Fruit fly (Drosophila melanogaster) whole organism, pupa: ENCODE results near the gene dnc.
A peak's percentile ranks its signal among the peaks of the same experiment; 100 is the strongest.

Source experiments
- CG10348 ChIP-seq: fragments of 200-800 bp; sonication (Bioruptor generic); IDR thresholded peaks from 2 replicates; pipeline ENCODE4 v1.3.6; 2022; ENCODE audit warnings: missing biosample characterization, missing genetic modification characterization
- CG12605 ChIP-seq: fragments of 200-800 bp; sonication (Bioruptor generic); IDR thresholded peaks from 2 replicates; pipeline ENCODE4 v1.3.6; 2022; ENCODE audit warnings: missing biosample characterization, missing genetic modification characterization
- CG13204 ChIP-seq: fragments of 200-800 bp; sonication (Bioruptor generic); optimal IDR thresholded peaks from 2 replicates; lab custom pipeline; 2018; ENCODE audit warnings: missing biosample characterization, mild to moderate bottlenecking, missing genetic modification characterization, moderate library complexity
- CG14655 ChIP-seq: fragments of 200-800 bp; sonication (Bioruptor generic); optimal IDR thresholded peaks from 3 replicates; lab custom pipeline; 2017; ENCODE audit warnings: mild to moderate bottlenecking, missing biosample characterization, missing genetic modification reagents, missing genetic modification characterization
- CG15710 ChIP-seq: fragments of 200-800 bp; sonication (Bioruptor generic); optimal IDR thresholded peaks from 2 replicates; lab custom pipeline; 2018; ENCODE audit warnings: missing biosample characterization, mild to moderate bottlenecking, missing genetic modification characterization, moderate library complexity
- CG17806 ChIP-seq: fragments of 200-800 bp; sonication (Bioruptor generic); optimal IDR thresholded peaks from 2 replicates; lab custom pipeline; 2018; ENCODE audit warnings: missing biosample characterization, mild to moderate bottlenecking, missing genetic modification characterization, moderate library complexity
- CG32121 ChIP-seq: fragments of 200-800 bp; sonication (Bioruptor generic); IDR thresholded peaks from 2 replicates; pipeline ENCODE4 v1.3.6; 2022; ENCODE audit warnings: missing biosample characterization, missing genetic modification characterization
- CG34367 ChIP-seq: fragments of 200-800 bp; sonication (Bioruptor generic); optimal IDR thresholded peaks from 2 replicates; lab custom pipeline; 2018; ENCODE audit warnings: missing biosample characterization, mild to moderate bottlenecking, missing genetic modification characterization
- CG4496 ChIP-seq: fragments of 200-800 bp; sonication (Bioruptor generic); IDR thresholded peaks from 3 replicates; pipeline ENCODE4 v1.3.6; 2022; ENCODE audit warnings: missing biosample characterization, missing genetic modification characterization
- CG8159 ChIP-seq: fragments of 200-800 bp; sonication (Bioruptor generic); optimal IDR thresholded peaks from 3 replicates; lab custom pipeline; 2018; ENCODE audit warnings: missing biosample characterization, mild to moderate bottlenecking, missing genetic modification characterization, moderate library complexity
- CG8301 ChIP-seq: fragments of 200-800 bp; sonication (Bioruptor generic); optimal IDR thresholded peaks from 2 replicates; lab custom pipeline; 2018; ENCODE audit warnings: missing biosample characterization, mild to moderate bottlenecking, missing genetic modification characterization
- CG9948 ChIP-seq: fragments of 200-800 bp; sonication (Bioruptor generic); optimal IDR thresholded peaks from 2 replicates; lab custom pipeline; 2018; ENCODE audit warnings: missing biosample characterization, mild to moderate bottlenecking, missing genetic modification characterization, moderate library complexity
- D1 ChIP-seq: fragments of 200-800 bp; sonication (Bioruptor generic); optimal IDR thresholded peaks from 2 replicates; lab custom pipeline; 2018; ENCODE audit warnings: missing biosample characterization, mild to moderate bottlenecking, missing genetic modification characterization, moderate library complexity
- EcR ChIP-seq: fragments of 200-800 bp; sonication (Bioruptor generic); optimal IDR thresholded peaks from 3 replicates; lab custom pipeline; 2019; ENCODE audit warnings: missing biosample characterization, missing genetic modification characterization, mild to moderate bottlenecking, moderate library complexity, missing genetic modification reagents
- Ets98B ChIP-seq: fragments of 200-800 bp; sonication (Bioruptor generic); IDR thresholded peaks from 2 replicates; pipeline ENCODE4 v1.3.6; 2022; ENCODE audit warnings: missing biosample characterization, missing genetic modification characterization
- Pif1A ChIP-seq: fragments of 200-800 bp; sonication (Bioruptor generic); optimal IDR thresholded peaks from 3 replicates; lab custom pipeline; 2016; ENCODE audit warnings: missing biosample characterization, missing genetic modification characterization
- Pif1B ChIP-seq: fragments of 200-800 bp; sonication (Bioruptor generic); optimal IDR thresholded peaks from 3 replicates; lab custom pipeline; 2016; ENCODE audit warnings: missing biosample characterization, missing genetic modification characterization
- Snoo ChIP-seq: fragments of 200-800 bp; sonication (Bioruptor generic); optimal IDR thresholded peaks from 3 replicates; lab custom pipeline; 2017; ENCODE audit warnings: missing biosample characterization, mild to moderate bottlenecking, missing genetic modification characterization, inconsistent platforms
- fd96Ca ChIP-seq: fragments of 200-800 bp; sonication (Bioruptor generic); IDR thresholded peaks from 3 replicates; pipeline ENCODE4 v1.3.6; 2022; ENCODE audit warnings: missing biosample characterization, missing genetic modification characterization
- gl ChIP-seq: fragments of 200-800 bp; sonication (Bioruptor generic); optimal IDR thresholded peaks from 2 replicates; lab custom pipeline; 2018; ENCODE audit warnings: missing biosample characterization, mild to moderate bottlenecking, missing genetic modification characterization
- rn ChIP-seq: fragments of 200-800 bp; sonication (Bioruptor generic); IDR thresholded peaks from 2 replicates; pipeline ENCODE4 v1.3.6; 2022; ENCODE audit warnings: missing biosample characterization, missing genetic modification characterization

Gene dnc

DNA sequence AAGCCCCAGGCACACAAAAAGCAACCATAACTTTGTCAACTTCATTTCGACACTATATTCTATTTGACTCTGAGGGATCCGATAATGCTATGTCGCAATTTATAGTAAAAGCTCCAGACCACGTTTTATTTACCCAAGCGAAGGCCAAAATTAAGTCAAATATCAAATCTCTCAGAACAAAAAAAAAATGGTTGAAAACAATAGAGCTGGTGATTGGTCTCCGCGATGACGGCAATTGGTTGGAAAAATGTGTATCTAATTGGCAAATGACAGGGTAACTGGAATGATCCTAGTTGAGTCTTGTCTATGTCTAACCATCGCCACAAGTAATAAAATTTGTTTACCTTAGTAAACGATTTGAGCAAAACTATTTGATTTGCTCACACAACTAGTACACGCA, 72.9 kb downstream of the dnc start, which contains the start of gene Pig1:
Gene Pig1, minus strand, starts transcription at position 101 of the 400 bp plus-strand sequence.
- no peak for TF ChIP-seq Pif1B
- TF ChIP-seq D1 (tag; lab: Kevin White, UChicago), result no peak
- TF ChIP-seq CG10348 (GFP tag; lab: Robert Waterston, UW), result no peak
- TF ChIP-seq fd96Ca (GFP tag; lab: Robert Waterston, UW), result no peak
- TF ChIP-seq Pif1A (GFP tag; lab: Kevin White, UChicago), result no peak
- no peak for TF ChIP-seq CG32121
- no peak for TF ChIP-seq rn (GFP tag; lab: Robert Waterston, UW)
- TF ChIP-seq CG12605 (GFP tag; lab: Robert Waterston, UW), result no peak
- no peak for TF ChIP-seq Ets98B (GFP tag; lab: Robert Waterston, UW)
- TF ChIP-seq EcR (GFP tag; lab: Kevin White, UChicago), result no peak
- TF ChIP-seq CG15710 (tag; lab: Kevin White, UChicago), result no peak
- no peak for TF ChIP-seq CG8159

DNA sequence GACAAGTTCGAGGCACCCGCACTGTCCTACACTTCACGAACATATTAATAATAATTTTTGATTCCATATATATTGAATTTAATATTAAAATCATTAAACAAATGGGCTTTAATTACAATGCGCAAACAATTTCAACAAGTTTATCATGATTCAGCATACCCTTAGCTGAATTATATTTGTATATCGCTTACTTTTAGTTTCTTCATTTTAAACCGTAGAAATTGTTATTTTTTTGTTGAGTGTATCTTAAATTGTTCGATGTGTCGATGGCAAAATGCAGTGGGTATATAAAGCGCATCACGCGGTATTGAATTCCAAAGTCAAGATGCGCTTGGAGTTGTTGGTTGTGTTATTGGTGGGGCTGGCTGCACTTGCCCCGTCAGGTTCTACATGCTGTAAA, 73.5 kb downstream of the dnc start, which contains the start of gene Sgs4:
Gene Sgs4, plus strand, starts transcription at position 301 of the 400 bp plus-strand sequence.
- no peak for TF ChIP-seq CG14655
- no peak for TF ChIP-seq CG12605 (GFP tag; lab: Robert Waterston, UW)
- TF ChIP-seq fd96Ca (GFP tag; lab: Robert Waterston, UW), result no peak
- no peak for TF ChIP-seq CG9948 (tag; lab: Kevin White, UChicago)
- no peak for TF ChIP-seq CG17806 (tag; lab: Kevin White, UChicago)
- TF ChIP-seq gl (tag; lab: Kevin White, UChicago), result no peak
- TF ChIP-seq rn (GFP tag; lab: Robert Waterston, UW), result no peak
- no peak for TF ChIP-seq CG15710 (tag; lab: Kevin White, UChicago)
- TF ChIP-seq CG10348 (GFP tag; lab: Robert Waterston, UW), result no peak
- TF ChIP-seq Snoo (tag; lab: Kevin White, UChicago), result no peak
- no peak for TF ChIP-seq CG4496
- TF ChIP-seq CG8301 (tag; lab: Kevin White, UChicago), result no peak

DNA sequence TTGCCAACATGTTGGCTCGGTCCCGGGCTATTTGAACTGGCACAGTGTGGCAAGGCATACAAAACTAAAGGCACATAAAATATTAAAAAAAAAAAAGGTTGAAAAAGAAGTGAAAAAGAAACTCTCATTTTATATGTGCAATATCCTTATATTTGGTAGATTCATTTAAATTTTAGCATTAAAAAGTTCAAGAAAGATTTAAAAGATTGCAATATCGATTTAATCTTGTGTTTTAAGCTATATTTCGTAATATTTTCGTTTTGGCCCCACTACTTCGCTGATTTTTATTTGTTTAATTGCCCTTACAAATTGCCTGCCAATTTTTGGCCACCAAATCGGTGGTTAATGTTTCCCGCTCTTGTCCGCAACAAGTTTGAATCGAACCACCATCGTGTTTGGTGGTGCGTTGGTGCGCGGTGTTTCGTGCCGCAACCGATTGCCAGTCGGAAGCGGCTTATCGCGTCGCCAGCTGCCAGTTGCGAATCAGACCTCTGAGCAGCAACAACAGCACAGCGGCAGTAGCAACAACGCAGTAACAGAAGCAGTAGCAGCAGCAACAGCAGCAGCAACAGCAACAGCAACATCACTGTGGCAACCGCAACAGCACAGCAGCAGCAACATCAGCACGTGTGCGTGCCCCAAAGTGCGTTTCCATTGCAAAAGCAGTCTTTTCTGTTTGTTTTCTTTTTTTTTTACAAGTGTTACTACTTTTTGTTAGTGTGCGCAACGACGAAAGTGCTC, 79.5 kb downstream of the dnc start:
- peak; percentile 81 for TF ChIP-seq CG34367 (tag; lab: Kevin White, UChicago)
- TF ChIP-seq D1 (tag; lab: Kevin White, UChicago), result peak; percentile 86
- no peak for TF ChIP-seq EcR (GFP tag; lab: Kevin White, UChicago)
- peak; percentile 94 for TF ChIP-seq CG8159
- peak; percentile 96 for TF ChIP-seq CG8301 (tag; lab: Kevin White, UChicago)
- TF ChIP-seq rn (GFP tag; lab: Robert Waterston, UW), result peak; percentile 89
- TF ChIP-seq gl (tag; lab: Kevin White, UChicago), result peak; percentile 41
- peak; percentile 98 for TF ChIP-seq CG14655
- peak; percentile 53 for TF ChIP-seq CG13204 (GFP tag; lab: Kevin White, UChicago)
- TF ChIP-seq CG32121, result peak; percentile 92
- peak; percentile 89 for TF ChIP-seq CG17806 (tag; lab: Kevin White, UChicago)
- TF ChIP-seq CG12605 (GFP tag; lab: Robert Waterston, UW), result peak; percentile 74
- peak; percentile 87 for TF ChIP-seq CG15710 (tag; lab: Kevin White, UChicago)
- peak; percentile 88 for TF ChIP-seq CG10348 (GFP tag; lab: Robert Waterston, UW)
- peak; percentile 95 for TF ChIP-seq CG4496
- TF ChIP-seq Pif1A (GFP tag; lab: Kevin White, UChicago), result peak; percentile 87
- TF ChIP-seq Pif1B, result peak; percentile 80
- TF ChIP-seq fd96Ca (GFP tag; lab: Robert Waterston, UW), result peak; percentile 80
- TF ChIP-seq Ets98B (GFP tag; lab: Robert Waterston, UW), result peak; percentile 86
- TF ChIP-seq Snoo (tag; lab: Kevin White, UChicago), result peak; percentile 80
- peak; percentile 94 for TF ChIP-seq CG9948 (tag; lab: Kevin White, UChicago)

- TF ChIP-seq Pif1A (GFP tag; lab: Kevin White, UChicago) (no peak), gl (tag; lab: Kevin White, UChicago) (no peak), CG14655 (no peak), CG9948 (tag; lab: Kevin White, UChicago) (no peak), CG8301 (tag; lab: Kevin White, UChicago) (no peak), CG12605 (GFP tag; lab: Robert Waterston, UW) (no peak), CG10348 (GFP tag; lab: Robert Waterston, UW) (no peak), CG15710 (tag; lab: Kevin White, UChicago) (no peak), CG34367 (tag; lab: Kevin White, UChicago) (no peak), CG8159 (no peak), Pif1B (no peak)
These were observed 84.3 kb downstream of the dnc start for dm6 chrX:3260536-3260935.

DNA sequence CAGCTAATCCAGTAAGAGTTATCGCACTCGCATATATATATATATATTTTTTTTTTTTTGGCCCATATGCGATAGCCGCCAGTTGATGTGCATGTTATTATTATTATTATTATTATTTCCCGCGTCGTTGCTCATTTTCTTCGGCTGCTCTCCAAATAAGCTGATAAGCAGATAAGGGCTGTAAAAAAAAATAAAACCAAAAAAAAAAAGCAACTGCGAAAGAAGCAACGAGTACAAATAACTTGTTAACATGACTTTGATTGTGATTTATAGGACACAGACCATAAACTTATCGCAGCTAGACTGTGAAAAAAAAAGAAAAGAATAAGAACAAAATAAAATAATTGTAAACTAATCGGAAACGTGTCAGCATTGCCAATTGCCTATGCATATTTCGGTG, 89.6 kb downstream of the dnc start:
- TF ChIP-seq CG12605 (GFP tag; lab: Robert Waterston, UW) (0 out of 2 replicates have a peak, but pooled peaks have one; percentile 27), CG14655 (no peak)

- TF ChIP-seq Snoo (tag; lab: Kevin White, UChicago) (no peak), CG8301 (tag; lab: Kevin White, UChicago) (no peak)
These were observed 97.3 kb downstream of the dnc start for dm6 chrX:3273557-3273956.
